Worm (Caenorhabditis elegans) whole organism, L4 larva: Measurements from ENCODE around the gene K07C11.8.

ENCODE experiments used
- D1046.2 ChIP-seq: fragments of 200-800 bp; sonication (Bioruptor generic); IDR thresholded peaks from 2 replicates; pipeline ENCODE4 v1.3.6; 2022; ENCODE audit warnings: missing genetic modification characterization, missing compliant biosample characterization
- F26F4.8 ChIP-seq: fragments of 200-800 bp; sonication (Bioruptor generic); conservative IDR thresholded peaks from 2 replicates; pipeline ENCODE4 v1.3.6; 2022; ENCODE audit warnings: missing genetic modification characterization, missing compliant biosample characterization
- F37D6.2 ChIP-seq: sonication (generic microtip); optimal IDR thresholded peaks from 2 replicates; lab custom pipeline; 2016; ENCODE audit warnings: mild to moderate bottlenecking, missing genetic modification characterization, missing compliant biosample characterization
- F49E8.2 ChIP-seq: sonication (generic microtip); optimal IDR thresholded peaks from 2 replicates; lab custom pipeline; 2016; ENCODE audit warnings: missing compliant biosample characterization, mild to moderate bottlenecking, missing genetic modification characterization, borderline replicate concordance
- R02D3.7 ChIP-seq: fragments of 150-350 bp; sonication (generic microtip); optimal IDR thresholded peaks from 3 replicates; lab custom pipeline; 2014; ENCODE audit warnings: missing biosample characterization, missing genetic modification characterization
- Y105C5A.15 ChIP-seq: fragments of 200-800 bp; sonication (Bioruptor generic); IDR thresholded peaks from 2 replicates; pipeline ENCODE4 v1.3.6; 2022; ENCODE audit warnings: missing genetic modification characterization, missing compliant biosample characterization
- Y75B8A.6 ChIP-seq: fragments of 200-800 bp; sonication (Bioruptor generic); IDR thresholded peaks from 2 replicates; pipeline ENCODE4 v1.3.6; 2022; ENCODE audit warnings: missing genetic modification reagents, missing genetic modification characterization, missing compliant biosample characterization
- ZK337.2 ChIP-seq: fragments of 200-800 bp; sonication (Bioruptor generic); IDR thresholded peaks from 2 replicates; pipeline ENCODE4 v1.3.6; 2022; ENCODE audit warnings: missing genetic modification reagents, missing genetic modification characterization, missing compliant biosample characterization
- ZK546.5 ChIP-seq, 2 experiments: sonication (generic microtip); optimal IDR thresholded peaks; 2 replicates each; lab custom pipeline; 2017; ENCODE audit warnings: missing biosample characterization in 2 of 2, missing genetic modification characterization in 2 of 2
- aha-1 ChIP-seq: fragments of 150-350 bp; peaks from one replicate; lab custom pipeline; 2014; ENCODE audit warnings: missing biosample characterization, missing genetic modification characterization
- aly-2 ChIP-seq: sonication (generic microtip); optimal IDR thresholded peaks from 2 replicates; lab custom pipeline; 2018; ENCODE audit warnings: missing biosample characterization, missing genetic modification characterization
- ceh-20 ChIP-seq: fragments of 200-800 bp; sonication (Bioruptor generic); IDR thresholded peaks from 2 replicates; pipeline ENCODE4 v1.3.6; 2022; ENCODE audit warnings: missing genetic modification reagents, missing genetic modification characterization, missing compliant biosample characterization
- ceh-32 ChIP-seq: sonication (generic microtip); optimal IDR thresholded peaks from 2 replicates; lab custom pipeline; 2016; ENCODE audit warnings: mild to moderate bottlenecking, missing genetic modification characterization, missing compliant biosample characterization; ENCODE audit not compliant: poor library complexity
- ceh-62 ChIP-seq: sonication (generic microtip); optimal IDR thresholded peaks from 2 replicates; lab custom pipeline; 2017; ENCODE audit warnings: missing biosample characterization, missing genetic modification characterization
- ces-1 ChIP-seq: fragments of 150-350 bp; sonication (generic microtip); optimal IDR thresholded peaks from 4 replicates; lab custom pipeline; 2014; ENCODE audit warnings: missing biosample characterization, missing genetic modification reagents, missing genetic modification characterization
- daf-19 ChIP-seq: fragments of 200-800 bp; sonication (Bioruptor generic); conservative IDR thresholded peaks from 2 replicates; pipeline ENCODE4 v1.3.6; 2022; ENCODE audit warnings: missing genetic modification characterization, missing compliant biosample characterization
- daf-8 ChIP-seq: fragments of 200-800 bp; sonication (Bioruptor generic); IDR thresholded peaks from 2 replicates; pipeline ENCODE4 v1.3.6; 2022; ENCODE audit warnings: missing genetic modification characterization, missing compliant biosample characterization
- dpl-1 ChIP-seq: fragments of 150-350 bp; optimal IDR thresholded peaks from 2 replicates; lab custom pipeline; 2014; ENCODE audit warnings: missing biosample characterization, missing genetic modification reagents, missing genetic modification characterization
- dve-1 ChIP-seq: sonication (generic microtip); optimal IDR thresholded peaks from 2 replicates; lab custom pipeline; 2017; ENCODE audit warnings: antibody characterized with exemption, mild to moderate bottlenecking, missing genetic modification characterization, missing compliant biosample characterization; ENCODE audit not compliant: insufficient read depth
- egl-27 ChIP-seq: sonication (generic microtip); optimal IDR thresholded peaks from 3 replicates; lab custom pipeline; 2017; ENCODE audit warnings: missing biosample characterization, missing genetic modification reagents, missing genetic modification characterization
- fkh-10 ChIP-seq: fragments of 150-350 bp; optimal IDR thresholded peaks from 2 replicates; lab custom pipeline; 2014; ENCODE audit warnings: missing biosample characterization, missing genetic modification reagents, missing genetic modification characterization
- gei-8 ChIP-seq: fragments of 200-800 bp; sonication (Bioruptor generic); optimal IDR thresholded peaks from 2 replicates; lab custom pipeline; 2018; ENCODE audit warnings: mild to moderate bottlenecking, missing genetic modification characterization, missing compliant biosample characterization
- hlh-30 ChIP-seq: sonication (generic microtip); optimal IDR thresholded peaks from 2 replicates; lab custom pipeline; 2017; ENCODE audit warnings: antibody characterized with exemption, mild to moderate bottlenecking, missing genetic modification characterization, missing compliant biosample characterization; ENCODE audit not compliant: insufficient read depth
- hmg-1.1 ChIP-seq: fragments of 200-800 bp; sonication (Bioruptor generic); IDR thresholded peaks from 2 replicates; pipeline ENCODE4 v1.3.6; 2022; ENCODE audit warnings: missing genetic modification reagents, missing genetic modification characterization, missing compliant biosample characterization
- jun-1 ChIP-seq: fragments of 150-350 bp; optimal IDR thresholded peaks from 2 replicates; lab custom pipeline; 2014; ENCODE audit warnings: missing biosample characterization, missing genetic modification reagents, missing genetic modification characterization
- lim-7 ChIP-seq: fragments of 200-800 bp; sonication (Bioruptor generic); IDR thresholded peaks from 2 replicates; pipeline ENCODE4 v1.3.6; 2022; ENCODE audit warnings: missing genetic modification characterization, missing compliant biosample characterization
- lin-13 ChIP-seq: fragments of 150-350 bp; optimal IDR thresholded peaks from 2 replicates; lab custom pipeline; 2014; ENCODE audit warnings: missing biosample characterization, missing genetic modification reagents, missing genetic modification characterization
- lin-15B ChIP-seq: fragments of 150-350 bp; sonication (generic microtip); optimal IDR thresholded peaks from 3 replicates; lab custom pipeline; 2014; ENCODE audit warnings: missing biosample characterization, missing genetic modification characterization
- lsy-2 ChIP-seq, 2 experiments: fragments of 150-350 bp in 1 of 2; sonication (generic microtip) in 1 of 2; optimal IDR thresholded peaks; 2 replicates each; lab custom pipeline; 2014 to 2017; ENCODE audit warnings: missing biosample characterization in 2 of 2, missing genetic modification characterization in 2 of 2
- madf-5 ChIP-seq, 2 experiments: fragments of 200-800 bp; sonication (Bioruptor generic); IDR thresholded peaks; 2 replicates each; pipeline ENCODE4 v1.3.6; 2022; ENCODE audit warnings: missing compliant biosample characterization in 2 of 2, missing genetic modification characterization in 2 of 2
- madf-9 ChIP-seq: fragments of 200-800 bp; sonication (Bioruptor generic); conservative IDR thresholded peaks from 2 replicates; pipeline ENCODE4 v1.3.6; 2022; ENCODE audit warnings: missing genetic modification reagents, missing genetic modification characterization, missing compliant biosample characterization
- mdl-1 ChIP-seq, 2 experiments: fragments of 150-350 bp in 1 of 2; sonication (generic microtip) in 1 of 2; optimal IDR thresholded peaks; 2 replicates each; lab custom pipeline; 2014 to 2017; ENCODE audit warnings: missing biosample characterization in 2 of 2, missing genetic modification characterization in 2 of 2
- mep-1 ChIP-seq: fragments of 150-350 bp; sonication (generic microtip); optimal IDR thresholded peaks from 3 replicates; lab custom pipeline; 2014; ENCODE audit warnings: missing biosample characterization, missing genetic modification characterization
- mes-2 ChIP-seq: sonication (generic microtip); optimal IDR thresholded peaks from 2 replicates; lab custom pipeline; 2016; ENCODE audit warnings: missing genotype, mild to moderate bottlenecking, missing genetic modification characterization, missing compliant biosample characterization; ENCODE audit not compliant: poor library complexity, severe bottlenecking
- mxl-2 ChIP-seq: fragments of 200-800 bp; sonication (Bioruptor generic); conservative IDR thresholded peaks from 2 replicates; pipeline ENCODE4 v1.3.6; 2022; ENCODE audit warnings: missing genetic modification reagents, missing genetic modification characterization, missing compliant biosample characterization
- nhr-111 ChIP-seq: fragments of 200-800 bp; sonication (Bioruptor generic); optimal IDR thresholded peaks from 2 replicates; lab custom pipeline; 2018; ENCODE audit warnings: mild to moderate bottlenecking, missing genetic modification characterization, missing compliant biosample characterization
- nhr-237 ChIP-seq: sonication (generic microtip); optimal IDR thresholded peaks from 2 replicates; lab custom pipeline; 2017; ENCODE audit warnings: missing biosample characterization, missing genetic modification characterization
- nhr-42 ChIP-seq: fragments of 200-800 bp; sonication (Bioruptor generic); IDR thresholded peaks from 2 replicates; pipeline ENCODE4 v1.3.6; 2022; ENCODE audit warnings: missing genetic modification characterization, missing compliant biosample characterization
- nhr-48 ChIP-seq: sonication (generic microtip); optimal IDR thresholded peaks from 2 replicates; lab custom pipeline; 2016; ENCODE audit warnings: mild to moderate bottlenecking, missing genetic modification characterization, missing compliant biosample characterization
- nhr-77 ChIP-seq: fragments of 150-350 bp; optimal IDR thresholded peaks from 2 replicates; lab custom pipeline; 2014; ENCODE audit warnings: missing biosample characterization, missing genetic modification characterization
- pqm-1 ChIP-seq: sonication (generic microtip); optimal IDR thresholded peaks from 2 replicates; lab custom pipeline; 2017; ENCODE audit warnings: missing biosample characterization, missing genetic modification characterization
- rbr-2 ChIP-seq: sonication (generic microtip); optimal IDR thresholded peaks from 2 replicates; lab custom pipeline; 2016; ENCODE audit warnings: missing genotype, missing genetic modification characterization, missing compliant biosample characterization
- sdz-12 ChIP-seq: fragments of 200-800 bp; sonication (Bioruptor generic); optimal IDR thresholded peaks from 2 replicates; lab custom pipeline; 2018; ENCODE audit warnings: mild to moderate bottlenecking, missing genetic modification characterization, missing compliant biosample characterization
- set-16 ChIP-seq: fragments of 200-800 bp; sonication (Bioruptor generic); IDR thresholded peaks from 2 replicates; pipeline ENCODE4 v1.3.6; 2022; ENCODE audit warnings: missing genetic modification reagents, missing genetic modification characterization, missing compliant biosample characterization
- snpc-1.2 ChIP-seq: fragments of 200-800 bp; sonication (Bioruptor generic); IDR thresholded peaks from 2 replicates; pipeline ENCODE4 v1.3.6; 2022; ENCODE audit warnings: missing genetic modification reagents, missing genetic modification characterization, missing compliant biosample characterization
- tag-97 ChIP-seq: fragments of 200-800 bp; sonication (Bioruptor generic); IDR thresholded peaks from 2 replicates; pipeline ENCODE4 v1.3.6; 2022; ENCODE audit warnings: missing genetic modification characterization, missing compliant biosample characterization
- unc-130 ChIP-seq: sonication (generic microtip); optimal IDR thresholded peaks from 2 replicates; lab custom pipeline; 2016; ENCODE audit warnings: missing genetic modification reagents, missing genetic modification characterization, missing compliant biosample characterization
- zip-11 ChIP-seq: fragments of 200-800 bp; sonication (Bioruptor generic); IDR thresholded peaks from 2 replicates; pipeline ENCODE4 v1.3.6; 2022; ENCODE audit warnings: missing genetic modification characterization, missing compliant biosample characterization
- ztf-11 ChIP-seq: fragments of 150-350 bp; optimal IDR thresholded peaks from 2 replicates; lab custom pipeline; 2014; ENCODE audit warnings: missing biosample characterization, missing genetic modification characterization

The K07C11.8 gene

DNA sequence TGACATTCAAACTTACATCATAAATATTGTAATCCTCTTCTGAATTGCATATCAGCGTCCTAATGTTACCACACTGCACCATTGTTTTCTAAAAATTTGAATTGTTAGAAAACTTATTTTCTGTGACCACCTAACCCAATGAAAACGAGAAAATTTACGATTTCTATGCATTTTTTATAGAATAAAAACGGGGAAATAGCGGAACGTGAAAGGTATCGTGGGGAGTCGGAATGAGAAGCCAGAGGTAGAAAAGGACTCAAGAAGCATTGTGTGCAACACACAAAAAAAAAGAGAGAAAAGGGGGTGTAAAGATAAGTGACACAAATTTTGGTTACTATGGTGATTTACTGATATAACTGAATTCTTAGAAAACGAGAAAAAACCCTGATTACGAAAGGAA lies 32.5 kb upstream of the K07C11.8 start, which contains the start of gene C16D9.6:
Gene C16D9.6, minus strand, starts transcription at position 101 of the 400 bp plus-strand sequence.
- TF ChIP-seq ceh-62 (tag; lab: Kevin White, UChicago) (no peak), F37D6.2 (no peak), ces-1 (GFP tag; lab: Kevin White, UChicago) (no peak), madf-5 (GFP tag; IDR thresholded peaks at IDR 0.05; lab: Robert Waterston, UW) (no peak), daf-19 (GFP tag; lab: Robert Waterston, UW) (no peak), egl-27 (tag; lab: Kevin White, UChicago) (no peak), rbr-2 (tag; lab: Kevin White, UChicago) (no peak), lin-15B (tag; lab: Kevin White, UChicago) (no peak), snpc-1.2 (GFP tag; lab: Robert Waterston, UW) (no peak), nhr-42 (GFP tag; lab: Robert Waterston, UW) (no peak), R02D3.7 (tag; lab: Kevin White, UChicago) (no peak), dve-1 (tag; lab: Kevin White, UChicago) (no peak), ztf-11 (tag; lab: Kevin White, UChicago) (no peak), mxl-2 (GFP tag; lab: Robert Waterston, UW) (no peak), mdl-1 (tag; optimal IDR thresholded peaks at IDR 0.05; lab: Kevin White, UChicago) (no peak), hlh-30 (tag; lab: Kevin White, UChicago) (no peak), gei-8 (GFP tag; lab: Kevin White, UChicago) (no peak), unc-130 (GFP tag; lab: Kevin White, UChicago) (no peak), ZK546.5 (tag; optimal IDR thresholded peaks at IDR 0.05; lab: Kevin White, UChicago) (no peak)
- TF ChIP-seq, all 104 proteins: peak for 0

DNA sequence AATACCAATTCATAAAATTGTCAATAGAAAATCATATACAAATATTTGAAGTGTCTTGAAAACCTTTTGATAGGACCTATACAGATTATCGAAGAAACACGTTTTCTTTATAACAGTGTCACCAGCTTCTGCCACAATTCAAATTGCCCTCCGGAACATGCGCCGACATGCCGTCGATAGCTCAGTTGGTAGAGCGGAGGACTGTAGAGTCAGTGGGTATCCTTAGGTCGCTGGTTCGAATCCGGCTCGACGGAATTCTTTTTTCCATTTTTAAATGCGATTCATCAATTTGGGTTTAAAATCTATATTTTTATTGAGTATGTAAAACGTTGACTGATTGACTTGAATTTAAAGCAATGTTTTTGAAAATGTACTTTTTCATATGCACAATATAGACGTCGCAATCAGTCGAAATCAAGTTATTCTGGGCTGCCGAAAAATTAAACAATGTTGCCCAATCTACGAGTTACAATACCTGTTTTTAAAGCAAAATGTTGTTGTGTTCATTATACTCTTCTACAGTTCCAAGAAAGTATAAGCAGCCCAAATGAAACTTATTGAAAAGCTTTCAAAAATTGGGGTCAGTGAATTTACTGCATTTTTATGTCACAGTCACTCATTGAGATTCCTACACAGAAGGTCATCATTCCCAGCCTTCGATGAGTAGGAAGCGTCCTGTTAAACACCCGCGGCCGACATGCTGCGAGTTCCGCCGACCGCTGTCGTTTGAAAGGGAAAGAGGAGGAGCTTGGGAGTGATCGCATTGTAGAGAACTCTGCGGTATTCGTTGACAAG lies 29.8 kb upstream of the K07C11.8 start:
- no peak for TF ChIP-seq daf-8 (GFP tag; lab: Robert Waterston, UW)
- TF ChIP-seq jun-1: peak; percentile 31
- TF ChIP-seq mep-1: peak; percentile 84
- TF ChIP-seq nhr-77 (tag; lab: Kevin White, UChicago): no peak
- TF ChIP-seq lin-13 (GFP tag; lab: Kevin White, UChicago): peak; percentile 72
- TF ChIP-seq fkh-10 (GFP tag; lab: Kevin White, UChicago): no peak
- peak; percentile 54 for TF ChIP-seq nhr-111 (GFP tag; lab: Kevin White, UChicago)
- TF ChIP-seq ceh-20 (GFP tag; lab: Robert Waterston, UW): peak; percentile 24; the same call in 1 of the 2 replicates
- 0 out of 2 replicates have a peak, but pooled peaks have one; percentile 33 for TF ChIP-seq F26F4.8 (GFP tag; lab: Robert Waterston, UW)
- TF ChIP-seq F49E8.2 (tag; lab: Kevin White, UChicago): peak; percentile 92
- TF ChIP-seq zip-11: no peak
- TF ChIP-seq aly-2: no peak
- 0 out of 2 replicates have a peak, but pooled peaks have one; percentile 20 for TF ChIP-seq hmg-1.1 (GFP tag; lab: Robert Waterston, UW)
- TF ChIP-seq Y105C5A.15: no peak
- no peak for TF ChIP-seq D1046.2
- TF ChIP-seq tag-97 (GFP tag; lab: Robert Waterston, UW): no peak
- TF ChIP-seq egl-27 (tag; lab: Kevin White, UChicago): no peak
- no peak for TF ChIP-seq Y75B8A.6 (GFP tag; lab: Robert Waterston, UW)
- TF ChIP-seq nhr-48 (tag; lab: Kevin White, UChicago): peak; percentile 73
- TF ChIP-seq ZK337.2 (GFP tag; lab: Robert Waterston, UW): no peak
- no peak for TF ChIP-seq madf-9 (GFP tag; lab: Robert Waterston, UW)
- TF ChIP-seq sdz-12 (GFP tag; lab: Kevin White, UChicago): no peak
- TF ChIP-seq aha-1 (tag; lab: Kevin White, UChicago): peak; percentile 93
- no peak for TF ChIP-seq ceh-32
- TF ChIP-seq lim-7 (GFP tag; lab: Robert Waterston, UW): 0 out of 2 replicates have a peak, but pooled peaks have one; percentile 43
- TF ChIP-seq mes-2 (tag; lab: Kevin White, UChicago): peak; percentile 87
- TF ChIP-seq set-16 (GFP tag; lab: Robert Waterston, UW): no peak
- peak; percentile 31 for TF ChIP-seq pqm-1 (tag; lab: Kevin White, UChicago)
- TF ChIP-seq dpl-1 (GFP tag; lab: Kevin White, UChicago): no peak
- TF ChIP-seq lsy-2 (tag; optimal IDR thresholded peaks at IDR 0.05; lab: Kevin White, UChicago): peak in 1 of 2 experiments; percentile 65
- TF ChIP-seq nhr-237 (tag; lab: Kevin White, UChicago): no peak
